Worm (Caenorhabditis elegans): Measurements from ENCODE around the gene srbc-3.

Gene srbc-3

DNA sequence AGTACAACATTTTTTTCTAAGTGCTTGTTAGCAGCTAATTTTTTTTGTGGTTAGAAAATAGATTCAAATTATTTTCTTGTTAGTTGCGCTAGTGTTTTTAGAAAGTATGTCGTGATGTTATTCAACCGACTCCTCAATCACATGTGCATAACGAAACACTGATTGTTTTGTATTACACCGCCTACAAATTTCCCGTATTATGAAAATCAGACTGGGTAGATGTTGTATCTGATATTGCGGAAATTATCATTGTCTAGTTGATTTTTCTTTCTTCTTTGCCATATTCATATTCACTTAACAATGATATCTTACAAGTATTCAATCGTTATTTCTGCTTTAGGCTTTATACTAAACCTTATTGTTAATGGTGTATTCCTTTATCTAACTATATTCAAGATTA lies 43.0 kb downstream of the srbc-3 start, which contains the start of gene str-63:
Gene str-63 (plus strand): TSS at position 301 of the 400 bp plus-strand sequence.
- no peak for TF ChIP-seq blmp-1 (tag; optimal IDR thresholded peaks at IDR 0.05; ENCODE audit: insufficient read depth)
- TF ChIP-seq aly-2 (tag; optimal IDR thresholded peaks at IDR 0.05): no peak
- no peak for TF ChIP-seq nhr-21 (tag; optimal IDR thresholded peaks at IDR 0.05)
- no peak for TF ChIP-seq elt-1 (tag; optimal IDR thresholded peaks at IDR 0.05)
- TF ChIP-seq ztf-1 (GFP tag; conservative IDR thresholded peaks at IDR 0.05): no peak
- TF ChIP-seq lin-11 (tag; optimal IDR thresholded peaks at IDR 0.05): no peak
- TF ChIP-seq snpc-4 (tag; optimal IDR thresholded peaks at IDR 0.05): no peak
- no peak for TF ChIP-seq R02D3.7 (tag; optimal IDR thresholded peaks at IDR 0.05)
- TF ChIP-seq ceh-16 (tag; optimal IDR thresholded peaks at IDR 0.05): no peak
- no peak for TF ChIP-seq ama-1 (optimal IDR thresholded peaks at IDR 0.05)
- no peak for TF ChIP-seq lsy-2 (tag; optimal IDR thresholded peaks at IDR 0.05)
- no peak for TF ChIP-seq unc-55 (GFP tag; optimal IDR thresholded peaks at IDR 0.05)
- TF ChIP-seq egl-27 (tag; optimal IDR thresholded peaks at IDR 0.05): no peak
- TF ChIP-seq ceh-82 (tag; optimal IDR thresholded peaks at IDR 0.05): no peak
- TF ChIP-seq sem-4 (tag; optimal IDR thresholded peaks at IDR 0.05): no peak

DNA sequence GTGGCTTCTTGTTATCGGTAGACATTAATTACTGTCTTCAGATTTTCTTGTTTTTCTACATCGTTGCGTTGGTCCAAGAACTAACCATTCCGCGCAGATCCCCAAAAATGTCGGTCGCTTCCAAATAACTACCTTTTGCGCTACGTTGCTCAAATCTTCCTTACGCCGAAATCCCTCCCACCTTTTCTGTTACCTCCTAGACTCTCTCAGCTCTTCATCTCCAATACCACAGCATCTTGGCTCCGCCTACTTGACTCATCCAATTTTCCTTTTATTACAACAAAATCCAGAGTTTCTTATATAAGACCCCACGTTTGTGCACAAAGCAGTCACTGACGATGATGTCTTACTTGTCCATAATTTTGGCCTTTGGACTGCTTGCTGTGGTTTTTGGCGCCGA lies 44.7 kb downstream of the srbc-3 start, which contains the start of gene C17B7.12:
Gene C17B7.12 (plus strand): TSS at position 301 of the 400 bp plus-strand sequence.
- TF ChIP-seq unc-39 (tag; optimal IDR thresholded peaks at IDR 0.05) (no peak), fos-1 (tag; optimal IDR thresholded peaks at IDR 0.05) (no peak), F13H6.1 (tag; optimal IDR thresholded peaks at IDR 0.05) (no peak), zag-1 (tag; optimal IDR thresholded peaks at IDR 0.05) (no peak), ZK546.5 (tag; optimal IDR thresholded peaks at IDR 0.05) (no peak), nhr-237 (tag; optimal IDR thresholded peaks at IDR 0.05) (no peak), snpc-4 (tag; optimal IDR thresholded peaks at IDR 0.05) (no peak), gmeb-1 (tag; optimal IDR thresholded peaks at IDR 0.05) (no peak), unc-55 (GFP tag; optimal IDR thresholded peaks at IDR 0.05) (no peak), nhr-129 (tag; optimal IDR thresholded peaks at IDR 0.05) (no peak)

DNA sequence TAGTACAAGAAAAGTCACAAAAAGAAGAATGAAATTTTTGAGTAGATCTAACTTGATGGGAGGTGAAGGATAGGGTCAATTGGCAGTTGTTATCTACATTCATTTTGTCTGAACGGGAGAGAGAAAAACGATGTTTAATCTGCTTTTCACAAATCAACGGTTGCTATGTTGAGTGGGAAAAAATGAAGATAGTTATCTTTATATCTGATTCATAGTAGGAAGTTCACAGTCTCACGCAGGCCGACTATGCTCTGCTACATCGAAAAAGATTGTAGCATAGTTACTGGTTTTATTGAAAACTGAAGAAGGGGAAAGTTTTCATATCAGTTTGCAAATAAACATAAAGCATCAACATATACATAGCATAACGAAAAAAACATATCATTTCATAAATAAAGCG lies 47.3 kb downstream of the srbc-3 start:
- TF ChIP-seq gmeb-1 (tag; optimal IDR thresholded peaks at IDR 0.05) (no peak), mab-5 (tag; optimal IDR thresholded peaks at IDR 0.05) (no peak), elt-1 (tag; optimal IDR thresholded peaks at IDR 0.05) (peak; percentile 2), sma-9 (GFP tag; optimal IDR thresholded peaks at IDR 0.05) (peak; percentile 23), sma-9 (tag; optimal IDR thresholded peaks at IDR 0.05) (no peak)

DNA sequence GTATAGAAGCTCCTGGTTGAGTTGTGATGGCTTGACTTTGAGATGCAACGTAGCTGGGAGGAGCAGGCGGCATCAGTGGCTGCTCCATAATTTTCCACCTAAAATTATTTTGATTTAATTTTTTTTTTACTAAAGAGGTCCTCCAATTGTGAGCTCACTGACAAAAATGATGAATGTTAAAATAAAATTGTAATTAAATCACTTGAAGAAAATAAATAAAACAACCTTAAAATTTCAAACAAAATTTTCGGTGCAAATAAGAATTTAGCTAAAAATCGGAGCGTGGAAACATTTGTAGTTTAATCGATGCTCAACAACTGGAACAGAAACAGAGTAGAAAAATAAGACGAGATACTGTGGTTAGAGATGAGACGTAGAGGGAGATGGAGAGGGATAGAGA lies 48.8 kb downstream of the srbc-3 start, which contains the start of gene scrm-3:
Gene scrm-3 (minus strand): TSS at position 101 of the 400 bp plus-strand sequence.
- TF ChIP-seq nhr-11 (tag; optimal IDR thresholded peaks at IDR 0.05) (no peak), elt-3 (tag; optimal IDR thresholded peaks at IDR 0.05) (no peak), blmp-1 (tag; optimal IDR thresholded peaks at IDR 0.05; ENCODE audit: insufficient read depth) (no peak), sma-9 (GFP tag; optimal IDR thresholded peaks at IDR 0.05) (no peak), sma-9 (tag; optimal IDR thresholded peaks at IDR 0.05) (no peak), zag-1 (tag; optimal IDR thresholded peaks at IDR 0.05) (no peak), unc-62 (GFP tag; optimal IDR thresholded peaks at IDR 0.05) (no peak), ztf-4 (tag; optimal IDR thresholded peaks at IDR 0.05) (no peak), C34F6.9 (tag; optimal IDR thresholded peaks at IDR 0.05) (no peak), ztf-11 (tag; optimal IDR thresholded peaks at IDR 0.05) (no peak), gmeb-1 (tag; optimal IDR thresholded peaks at IDR 0.05) (no peak), crh-2 (tag; optimal IDR thresholded peaks at IDR 0.05) (no peak), dmd-4 (tag; optimal IDR thresholded peaks at IDR 0.05) (no peak), sma-3 (GFP tag; optimal IDR thresholded peaks at IDR 0.05) (no peak), ceh-82 (tag; optimal IDR thresholded peaks at IDR 0.05) (no peak), nhr-21 (tag; optimal IDR thresholded peaks at IDR 0.05) (no peak)

DNA sequence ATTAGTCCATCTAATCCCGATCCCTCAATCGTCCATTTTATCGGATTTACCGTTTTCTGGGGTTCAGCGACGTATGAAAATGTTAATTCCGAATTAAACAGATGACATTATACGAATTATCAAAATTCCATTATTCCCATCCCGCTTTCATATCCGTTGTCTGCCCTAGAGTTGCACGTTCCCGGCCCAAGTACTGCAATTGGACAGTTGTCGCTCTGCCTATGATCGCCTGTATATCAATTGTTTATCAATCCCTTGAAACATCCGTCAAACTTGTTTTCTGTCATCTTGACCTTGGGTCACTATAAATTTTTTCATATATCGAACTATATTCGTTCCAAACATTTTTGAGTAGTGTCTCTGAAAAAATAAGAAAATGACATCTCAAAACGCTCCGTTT lies 50.0 kb downstream of the srbc-3 start, which contains the start of gene C04E12.5:
Gene C04E12.5 (plus strand): TSS at position 301 of the 400 bp plus-strand sequence.
- TF ChIP-seq nhr-21 (tag; optimal IDR thresholded peaks at IDR 0.05): no peak
- no peak for TF ChIP-seq aly-2 (tag; optimal IDR thresholded peaks at IDR 0.05)
- TF ChIP-seq sma-9 (GFP tag; optimal IDR thresholded peaks at IDR 0.05): no peak
- TF ChIP-seq sma-9 (tag; optimal IDR thresholded peaks at IDR 0.05): no peak
- TF ChIP-seq blmp-1 (tag; optimal IDR thresholded peaks at IDR 0.05; ENCODE audit: insufficient read depth): no peak
- no peak for TF ChIP-seq ztf-4 (tag; optimal IDR thresholded peaks at IDR 0.05)
- no peak for TF ChIP-seq nhr-10 (tag; optimal IDR thresholded peaks at IDR 0.05)
- TF ChIP-seq unc-39 (tag; optimal IDR thresholded peaks at IDR 0.05): no peak
- TF ChIP-seq R02D3.7 (tag; optimal IDR thresholded peaks at IDR 0.05): no peak
- no peak for TF ChIP-seq peb-1 (tag; optimal IDR thresholded peaks at IDR 0.05)
- TF ChIP-seq snpc-4 (tag; optimal IDR thresholded peaks at IDR 0.05): no peak
- no peak for TF ChIP-seq zag-1 (tag; optimal IDR thresholded peaks at IDR 0.05)
- TF ChIP-seq lin-39 (tag; optimal IDR thresholded peaks at IDR 0.05): no peak
